Worm (Caenorhabditis elegans): ENCODE measurements around the gene F01G4.6.

Gene F01G4.6

ce11 chrIV:11186729-11187128 is 37.4 kb upstream of the F01G4.6 start, which contains the start of gene sdz-27:
Gene sdz-27 (plus strand): TSS chrIV:11187029.
- TF ChIP-seq M03D4.4 (tag; optimal IDR thresholded peaks at IDR 0.05) (no peak), blmp-1 (tag; optimal IDR thresholded peaks at IDR 0.05) (no peak), mab-5 (tag; optimal IDR thresholded peaks at IDR 0.05) (no peak), flh-1 (GFP tag; optimal IDR thresholded peaks at IDR 0.05) (no peak), zip-8 (tag; optimal IDR thresholded peaks at IDR 0.05) (no peak), ceh-83 (GFP tag; optimal IDR thresholded peaks at IDR 0.05) (no peak), lsy-2 (tag; optimal IDR thresholded peaks at IDR 0.05) (no peak), sem-2 (GFP tag; optimal IDR thresholded peaks at IDR 0.05) (no peak), lin-32 (GFP tag; optimal IDR thresholded peaks at IDR 0.05) (no peak), ceh-39 (tag; optimal IDR thresholded peaks at IDR 0.05) (no peak)

ce11 chrIV:11183991-11184390 is 34.7 kb upstream of the F01G4.6 start, which contains the start of gene nuaf-3:
Gene nuaf-3 (plus strand): TSS chrIV:11184291.
- no peak for TF ChIP-seq unc-39 (tag; optimal IDR thresholded peaks at IDR 0.05)
- TF ChIP-seq nhr-2 (tag; optimal IDR thresholded peaks at IDR 0.05) = no peak
- TF ChIP-seq elt-3 (tag; optimal IDR thresholded peaks at IDR 0.05) = no peak
- TF ChIP-seq mls-2 (tag; optimal IDR thresholded peaks at IDR 0.05) = no peak
- TF ChIP-seq tbx-8 (GFP tag; optimal IDR thresholded peaks at IDR 0.05) = no peak
- TF ChIP-seq unc-120 (tag; optimal IDR thresholded peaks at IDR 0.05; ENCODE audit: poor library complexity, severe bottlenecking) = no peak
- TF ChIP-seq snpc-4 (tag; optimal IDR thresholded peaks at IDR 0.05) = no peak
- no peak for TF ChIP-seq zip-8 (tag; optimal IDR thresholded peaks at IDR 0.05)
- TF ChIP-seq nhr-237 (tag; optimal IDR thresholded peaks at IDR 0.05) = no peak
- TF ChIP-seq blmp-1 (tag; optimal IDR thresholded peaks at IDR 0.05) = no peak
- no peak for TF ChIP-seq flh-1 (GFP tag; optimal IDR thresholded peaks at IDR 0.05)
- no peak for TF ChIP-seq elt-1 (tag; optimal IDR thresholded peaks at IDR 0.05; ENCODE audit: borderline replicate concordance, insufficient read depth)
- no peak for TF ChIP-seq ceh-39 (tag; optimal IDR thresholded peaks at IDR 0.05)
- TF ChIP-seq nhr-76 (tag; optimal IDR thresholded peaks at IDR 0.05) = no peak
- TF ChIP-seq unc-62 (GFP tag; optimal IDR thresholded peaks at IDR 0.05) = no peak
- TF ChIP-seq M03D4.4 (tag; optimal IDR thresholded peaks at IDR 0.05) = no peak
- no peak for TF ChIP-seq sem-2 (GFP tag; optimal IDR thresholded peaks at IDR 0.05)
- TF ChIP-seq nhr-12 (tag; optimal IDR thresholded peaks at IDR 0.05) = no peak
- no peak for TF ChIP-seq lin-32 (GFP tag; optimal IDR thresholded peaks at IDR 0.05)
- no peak for TF ChIP-seq hlh-1 (tag; optimal IDR thresholded peaks at IDR 0.05)

- TF ChIP-seq unc-120 (tag; optimal IDR thresholded peaks at IDR 0.05; ENCODE audit: poor library complexity, severe bottlenecking) (no peak), elt-3 (tag; optimal IDR thresholded peaks at IDR 0.05) (no peak), unc-62 (GFP tag; optimal IDR thresholded peaks at IDR 0.05) (no peak), lin-32 (GFP tag; optimal IDR thresholded peaks at IDR 0.05) (no peak), blmp-1 (tag; optimal IDR thresholded peaks at IDR 0.05) (no peak), hlh-1 (tag; optimal IDR thresholded peaks at IDR 0.05) (no peak), nhr-237 (tag; optimal IDR thresholded peaks at IDR 0.05) (no peak), nhr-76 (tag; optimal IDR thresholded peaks at IDR 0.05) (no peak), ztf-11 (tag; optimal IDR thresholded peaks at IDR 0.05) (no peak), mab-5 (tag; optimal IDR thresholded peaks at IDR 0.05) (no peak)
Measured at ce11 chrIV:11183013-11183412, 33.7 kb upstream of the F01G4.6 start, which contains the start of gene prx-14. Gene prx-14 (plus strand): TSS chrIV:11183132.

- TF ChIP-seq pha-4 (tag; optimal IDR thresholded peaks at IDR 0.05) (no peak), mls-2 (tag; optimal IDR thresholded peaks at IDR 0.05) (no peak), ces-1 (GFP tag; optimal IDR thresholded peaks at IDR 0.05) (no peak), sem-2 (GFP tag; optimal IDR thresholded peaks at IDR 0.05) (no peak), sptf-1 (tag; optimal IDR thresholded peaks at IDR 0.05) (no peak), nhr-28 (tag; optimal IDR thresholded peaks at IDR 0.05) (no peak)
Measured at ce11 chrIV:11180077-11180476, 30.8 kb upstream of the F01G4.6 start.

- TF ChIP-seq lin-13 (tag; optimal IDR thresholded peaks at IDR 0.05) (peak; percentile 64), lsy-2 (tag; optimal IDR thresholded peaks at IDR 0.05) (peak; percentile 17), elt-3 (tag; optimal IDR thresholded peaks at IDR 0.05) (peak; percentile 28), pha-4 (tag; optimal IDR thresholded peaks at IDR 0.05) (peak; percentile 25), unc-62 (GFP tag; optimal IDR thresholded peaks at IDR 0.05) (peak; percentile 36), nhr-237 (tag; optimal IDR thresholded peaks at IDR 0.05) (peak; percentile 17), ces-1 (GFP tag; optimal IDR thresholded peaks at IDR 0.05) (peak; percentile 36), mep-1 (tag; optimal IDR thresholded peaks at IDR 0.05) (peak; percentile 4)
Measured at ce11 chrIV:11179123-11179740, 29.9 kb upstream of the F01G4.6 start, which contains the start of gene cpt-2. Gene cpt-2 (plus strand): TSS chrIV:11179645.

All from whole organism, mixed stage, embryonic.